Worm (Caenorhabditis elegans): ENCODE data around the gene sre-28.

ce11 chrV:9976138-9976537 lies 31.9 kb downstream of the sre-28 start, which contains the start of gene unc-41:
- no peak for TF ChIP-seq Y105C5A.15 (GFP tag; IDR thresholded peaks at IDR 0.05)
- TF ChIP-seq ama-1 (optimal IDR thresholded peaks at IDR 0.05) = no peak
- no peak for TF ChIP-seq lsy-2 (tag; optimal IDR thresholded peaks at IDR 0.05)
- TF ChIP-seq mxl-2 (GFP tag; conservative IDR thresholded peaks at IDR 0.05) = no peak

Data from whole organism, L4 larva.